Worm (Caenorhabditis elegans) whole organism, late embryonic: ENCODE results near the gene F46B3.9.

Experiments
- F13H6.1 ChIP-seq: sonication (generic microtip); optimal IDR thresholded peaks from 2 replicates; lab custom pipeline; 2016; ENCODE audit warnings: missing genetic modification characterization, missing compliant biosample characterization
- K02D7.2 ChIP-seq: sonication (generic microtip); optimal IDR thresholded peaks from 2 replicates; lab custom pipeline; 2017; ENCODE audit warnings: mild to moderate bottlenecking, missing genetic modification characterization, missing compliant biosample characterization
- ceh-14 ChIP-seq: sonication (generic microtip); optimal IDR thresholded peaks from 2 replicates; lab custom pipeline; 2016; ENCODE audit warnings: missing genotype, missing genetic modification characterization, missing compliant biosample characterization
- ceh-2 ChIP-seq: sonication (generic microtip); optimal IDR thresholded peaks from 2 replicates; lab custom pipeline; 2016; ENCODE audit warnings: missing genotype, missing genetic modification characterization, missing compliant biosample characterization
- ceh-31 ChIP-seq: sonication (generic microtip); optimal IDR thresholded peaks from 2 replicates; lab custom pipeline; 2016; ENCODE audit warnings: missing genetic modification characterization, missing compliant biosample characterization
- che-1 ChIP-seq: sonication (generic microtip); optimal IDR thresholded peaks from 2 replicates; lab custom pipeline; 2016; ENCODE audit warnings: mild to moderate bottlenecking, missing genetic modification characterization, missing compliant biosample characterization
- dve-1 ChIP-seq: sonication (generic microtip); optimal IDR thresholded peaks from 2 replicates; lab custom pipeline; 2017; ENCODE audit warnings: antibody characterized with exemption, mild to moderate bottlenecking, missing genetic modification characterization, missing compliant biosample characterization
- elt-2 ChIP-seq: sonication (generic microtip); optimal IDR thresholded peaks from 2 replicates; lab custom pipeline; 2016; ENCODE audit warnings: missing genetic modification reagents, missing genetic modification characterization, missing compliant biosample characterization
- gmeb-2 ChIP-seq: sonication (generic microtip); optimal IDR thresholded peaks from 2 replicates; lab custom pipeline; 2016; ENCODE audit warnings: missing genetic modification characterization, inconsistent platforms, missing compliant biosample characterization
- lim-6 ChIP-seq: sonication (generic microtip); optimal IDR thresholded peaks from 2 replicates; lab custom pipeline; 2016; ENCODE audit warnings: missing genetic modification characterization, missing compliant biosample characterization
- nfya-1 ChIP-seq: sonication (generic microtip); optimal IDR thresholded peaks from 2 replicates; lab custom pipeline; 2017; ENCODE audit warnings: missing genetic modification characterization, mild to moderate bottlenecking, missing compliant biosample characterization, antibody characterized with exemption, moderate library complexity
- nhr-11 ChIP-seq: fragments of 150-350 bp; optimal IDR thresholded peaks from 2 replicates; lab custom pipeline; 2014; ENCODE audit warnings: missing biosample characterization, missing genetic modification characterization
- pha-2 ChIP-seq: sonication (generic microtip); optimal IDR thresholded peaks from 2 replicates; lab custom pipeline; 2017; ENCODE audit warnings: mild to moderate bottlenecking, missing genetic modification characterization, missing compliant biosample characterization
- pros-1 ChIP-seq: fragments of 150-350 bp; optimal IDR thresholded peaks from 2 replicates; lab custom pipeline; 2014; ENCODE audit warnings: missing biosample characterization, missing genetic modification reagents, missing genetic modification characterization
- sox-2 ChIP-seq: fragments of 200-800 bp; sonication (Bioruptor generic); IDR thresholded peaks from 2 replicates; pipeline ENCODE4 v1.3.6; 2022; ENCODE audit warnings: missing genetic modification reagents, missing genetic modification characterization, missing compliant biosample characterization
- sox-4 ChIP-seq: sonication (generic microtip); optimal IDR thresholded peaks from 2 replicates; lab custom pipeline; 2017; ENCODE audit warnings: mild to moderate bottlenecking, missing genetic modification characterization, inconsistent platforms, missing compliant biosample characterization
- unc-42 ChIP-seq: sonication (generic microtip); optimal IDR thresholded peaks from 2 replicates; lab custom pipeline; 2016; ENCODE audit warnings: missing genotype, missing genetic modification characterization, missing compliant biosample characterization
- zip-5 ChIP-seq: sonication (generic microtip); optimal IDR thresholded peaks from 2 replicates; lab custom pipeline; 2016; ENCODE audit warnings: missing genetic modification characterization, missing compliant biosample characterization

Gene F46B3.9

ce11 chrV:20580511-20581040 is 45.4 kb downstream of the F46B3.9 start, which contains the start of gene F26F2.7 (continued):
- TF ChIP-seq nfya-1 (tag; lab: Kevin White, UChicago) (peak; percentile 36), unc-42 (tag; lab: Kevin White, UChicago) (peak; percentile 52), pha-2 (tag; lab: Kevin White, UChicago) (peak; percentile 64), ceh-31 (tag; lab: Kevin White, UChicago) (peak; percentile 31), elt-2 (peak; percentile 55)

ce11 chrV:20579534-20579933 is 46.4 kb downstream of the F46B3.9 start, which contains the start of gene F26F2.8:
F26F2.8 (plus strand) TSS chrV:20579546.
- TF ChIP-seq zip-5: no peak
- no peak for TF ChIP-seq F13H6.1 (tag; lab: Kevin White, UChicago)
- no peak for TF ChIP-seq sox-4
- no peak for TF ChIP-seq nfya-1 (tag; lab: Kevin White, UChicago)
- TF ChIP-seq che-1 (tag; lab: Kevin White, UChicago): no peak
- TF ChIP-seq elt-2: no peak
- TF ChIP-seq nhr-11 (tag; lab: Kevin White, UChicago): no peak
- no peak for TF ChIP-seq ceh-2 (tag; lab: Kevin White, UChicago)
- no peak for TF ChIP-seq ceh-14
- no peak for TF ChIP-seq dve-1 (tag; lab: Kevin White, UChicago)
- no peak for TF ChIP-seq sox-2
- no peak for TF ChIP-seq gmeb-2 (tag; lab: Kevin White, UChicago)
- TF ChIP-seq lim-6 (tag; lab: Kevin White, UChicago): no peak
- TF ChIP-seq K02D7.2 (tag; lab: Kevin White, UChicago): no peak
- no peak for TF ChIP-seq pros-1 (tag; lab: Kevin White, UChicago)
